Fruit fly (Drosophila melanogaster) whole organism, embryonic: ENCODE measurements around the gene CG16789.
A peak's percentile ranks its signal among the peaks of the same experiment; 100 is the strongest.

Experiments
- Adf1 ChIP-seq: fragments of 200-800 bp; sonication (Bioruptor generic); IDR thresholded peaks from 2 replicates; pipeline ENCODE4 v1.3.6; 2022; ENCODE audit warnings: missing biosample characterization, missing genetic modification characterization
- Awh ChIP-seq: fragments of 200-800 bp; sonication (Bioruptor generic); IDR thresholded peaks from 2 replicates; pipeline ENCODE4, ENCODE4 v1.3.6; 2022; ENCODE audit warnings: missing biosample characterization, missing genetic modification characterization
- CG10654 ChIP-seq: fragments of 200-800 bp; sonication (Bioruptor generic); optimal IDR thresholded peaks from 2 replicates; lab custom pipeline; 2016; ENCODE audit warnings: missing biosample characterization, missing genetic modification characterization
- CG11696 ChIP-seq: fragments of 200-800 bp; sonication (Bioruptor generic); IDR thresholded peaks from 2 replicates; pipeline ENCODE4 v1.3.6; 2022; ENCODE audit warnings: missing biosample characterization, missing genetic modification characterization
- CG12155 ChIP-seq: fragments of 200-800 bp; sonication (Bioruptor generic); optimal IDR thresholded peaks from 3 replicates; lab custom pipeline; 2016; ENCODE audit warnings: missing biosample characterization, missing genetic modification characterization
- CG12219 ChIP-seq: fragments of 200-800 bp; sonication (Bioruptor generic); optimal IDR thresholded peaks from 3 replicates; lab custom pipeline; 2018; ENCODE audit warnings: missing biosample characterization, mild to moderate bottlenecking, missing genetic modification characterization
- CG12299 ChIP-seq: fragments of 200-800 bp; sonication (Bioruptor generic); optimal IDR thresholded peaks from 2 replicates; lab custom pipeline; 2018; ENCODE audit warnings: missing biosample characterization, mild to moderate bottlenecking, missing genetic modification characterization
- CG15011 ChIP-seq: fragments of 200-800 bp; sonication (Bioruptor generic); optimal IDR thresholded peaks from 3 replicates; lab custom pipeline; 2018; ENCODE audit warnings: missing biosample characterization, mild to moderate bottlenecking, missing genetic modification characterization
- CG17361 ChIP-seq: fragments of 200-800 bp; sonication (Bioruptor generic); IDR thresholded peaks from 3 replicates; pipeline ENCODE4 v1.3.6; 2022; ENCODE audit warnings: missing biosample characterization, missing genetic modification characterization
- CG18599 ChIP-seq: fragments of 200-800 bp; sonication (Bioruptor generic); optimal IDR thresholded peaks from 3 replicates; lab custom pipeline; 2017; ENCODE audit warnings: missing biosample characterization, missing genetic modification characterization, mild to moderate bottlenecking, moderate library complexity, missing genetic modification reagents
- CG18619 ChIP-seq: fragments of 200-800 bp; sonication (Bioruptor generic); optimal IDR thresholded peaks from 3 replicates; lab custom pipeline; 2017; ENCODE audit warnings: missing biosample characterization, mild to moderate bottlenecking, missing genetic modification characterization
- CG2120 ChIP-seq: fragments of 200-800 bp; sonication (Bioruptor generic); optimal IDR thresholded peaks from 3 replicates; lab custom pipeline; 2016; ENCODE audit warnings: missing biosample characterization, missing genetic modification characterization
- CG2202 ChIP-seq: fragments of 200-800 bp; sonication (Bioruptor generic); optimal IDR thresholded peaks from 2 replicates; lab custom pipeline; 2018; ENCODE audit warnings: missing biosample characterization, mild to moderate bottlenecking, missing genetic modification characterization
- CG30020 ChIP-seq: fragments of 200-800 bp; optimal IDR thresholded peaks from 2 replicates; lab custom pipeline; 2019; ENCODE audit warnings: missing biosample characterization, mild to moderate bottlenecking, missing genetic modification characterization, moderate library complexity
- CG32532 ChIP-seq: fragments of 200-800 bp; sonication (Bioruptor generic); IDR thresholded peaks from 2 replicates; pipeline ENCODE4 v1.3.6; 2022; ENCODE audit warnings: missing biosample characterization, missing genetic modification characterization
- CG3281 ChIP-seq: fragments of 200-800 bp; sonication (Bioruptor generic); optimal IDR thresholded peaks from 3 replicates; lab custom pipeline; 2017; ENCODE audit warnings: missing biosample characterization, mild to moderate bottlenecking, missing genetic modification characterization
- CG3838 ChIP-seq: fragments of 200-800 bp; sonication (Bioruptor generic); optimal IDR thresholded peaks from 3 replicates; lab custom pipeline; 2016; ENCODE audit warnings: missing biosample characterization, missing genetic modification characterization
- CG3847 ChIP-seq: fragments of 200-800 bp; sonication (Bioruptor generic); IDR thresholded peaks from 2 replicates; pipeline ENCODE4 v1.3.6; 2022; ENCODE audit warnings: missing biosample characterization, missing genetic modification characterization
- CG4360 ChIP-seq: fragments of 200-800 bp; sonication (Bioruptor generic); IDR thresholded peaks from 2 replicates; pipeline ENCODE4 v1.3.6; 2022; ENCODE audit warnings: missing biosample characterization, missing genetic modification characterization
- CG43689 ChIP-seq: fragments of 200-800 bp; sonication (Bioruptor generic); IDR thresholded peaks from 2 replicates; pipeline ENCODE4 v1.3.6; 2022; ENCODE audit warnings: missing biosample characterization, missing genetic modification characterization
- CG6175 ChIP-seq: fragments of 200-800 bp; sonication (Bioruptor generic); IDR thresholded peaks from 3 replicates; pipeline ENCODE4 v1.3.6; 2022; ENCODE audit warnings: missing biosample characterization, missing genetic modification characterization
- CG6654 ChIP-seq: fragments of 200-800 bp; sonication (Bioruptor generic); optimal IDR thresholded peaks from 2 replicates; lab custom pipeline; 2017; ENCODE audit warnings: missing biosample characterization, mild to moderate bottlenecking, missing genetic modification characterization
- CG7556 ChIP-seq: fragments of 200-800 bp; sonication (Bioruptor generic); optimal IDR thresholded peaks from 2 replicates; lab custom pipeline; 2017; ENCODE audit warnings: missing biosample characterization, mild to moderate bottlenecking, missing genetic modification characterization
- CG7928 ChIP-seq: fragments of 200-800 bp; sonication (Bioruptor generic); optimal IDR thresholded peaks from 2 replicates; lab custom pipeline; 2017; ENCODE audit warnings: missing biosample characterization, mild to moderate bottlenecking, missing genetic modification characterization
- CG8924 ChIP-seq: fragments of 200-800 bp; optimal IDR thresholded peaks from 3 replicates; lab custom pipeline; 2019; ENCODE audit warnings: missing biosample characterization, mild to moderate bottlenecking, missing genetic modification characterization, moderate library complexity
- CG9817 ChIP-seq: fragments of 200-800 bp; sonication (Bioruptor generic); optimal IDR thresholded peaks from 2 replicates; lab custom pipeline; 2018; ENCODE audit warnings: missing biosample characterization, mild to moderate bottlenecking, missing genetic modification characterization, moderate library complexity
- CTCF ChIP-seq: fragments of 200-800 bp; sonication (Bioruptor generic); optimal IDR thresholded peaks from 2 replicates; lab custom pipeline; 2017; ENCODE audit warnings: missing biosample characterization, mild to moderate bottlenecking, missing genetic modification characterization, moderate library complexity
- Dad ChIP-seq: fragments of 200-800 bp; sonication (Bioruptor generic); optimal IDR thresholded peaks from 3 replicates; lab custom pipeline; 2016; ENCODE audit warnings: missing biosample characterization, missing genetic modification characterization
- Fer3 ChIP-seq: fragments of 200-800 bp; sonication (Bioruptor generic); optimal IDR thresholded peaks from 2 replicates; lab custom pipeline; 2018; ENCODE audit warnings: missing biosample characterization, mild to moderate bottlenecking, missing genetic modification characterization, moderate library complexity
- Hsf ChIP-seq: fragments of 200-800 bp; sonication (Bioruptor generic); optimal IDR thresholded peaks from 3 replicates; lab custom pipeline; 2016; ENCODE audit warnings: missing biosample characterization, missing genetic modification characterization
- MBD-R2 ChIP-seq: fragments of 200-800 bp; sonication (Bioruptor generic); IDR thresholded peaks from 2 replicates; pipeline ENCODE4 v1.3.6; 2022; ENCODE audit warnings: missing biosample characterization, missing genetic modification characterization
- Med ChIP-seq: fragments of 200-800 bp; sonication (Bioruptor generic); peaks from one replicate; lab custom pipeline; 2016; ENCODE audit warnings: missing biosample characterization, missing genetic modification characterization, mild to moderate bottlenecking, inconsistent platforms, moderate library complexity
- Nf-YB ChIP-seq: fragments of 200-800 bp; sonication (Bioruptor generic); optimal IDR thresholded peaks from 3 replicates; lab custom pipeline; 2019; ENCODE audit warnings: missing biosample characterization, mild to moderate bottlenecking, missing genetic modification characterization, moderate library complexity
- Optix ChIP-seq: fragments of 200-800 bp; sonication (Bioruptor generic); IDR thresholded peaks from 3 replicates; pipeline ENCODE4 v1.3.6; 2022; ENCODE audit warnings: missing biosample characterization, missing genetic modification characterization
- PHDP ChIP-seq: fragments of 200-800 bp; sonication (Bioruptor generic); optimal IDR thresholded peaks from 3 replicates; lab custom pipeline; 2018; ENCODE audit warnings: missing biosample characterization, mild to moderate bottlenecking, missing genetic modification characterization, moderate library complexity
- Poxn ChIP-seq: fragments of 200-800 bp; sonication (Bioruptor generic); IDR thresholded peaks from 2 replicates; pipeline ENCODE4 v1.3.6; 2022; ENCODE audit warnings: missing biosample characterization, missing genetic modification characterization
- Sox102F ChIP-seq: fragments of 200-800 bp; sonication (Bioruptor generic); optimal IDR thresholded peaks from 2 replicates; lab custom pipeline; 2018; ENCODE audit warnings: missing biosample characterization, mild to moderate bottlenecking, missing genetic modification characterization, moderate library complexity
- Trl ChIP-seq, 3 experiments: fragments of >200 bp in 2 of 3; fragments of 200-800 bp in 1 of 3; sonication (Bioruptor generic) in 1 of 3; optimal IDR thresholded peaks; 2 replicates in 1 of 3; 3 replicates in 2 of 3; lab custom pipeline; 2016 to 2017; ENCODE audit warnings: missing biosample characterization in 1 of 3, missing genetic modification characterization in 1 of 3
- cwo ChIP-seq: fragments of 200-800 bp; sonication (Bioruptor generic); optimal IDR thresholded peaks from 3 replicates; lab custom pipeline; 2017; ENCODE audit warnings: missing biosample characterization, missing genetic modification characterization, mild to moderate bottlenecking, moderate library complexity, missing genetic modification reagents
- danr ChIP-seq: fragments of 200-800 bp; sonication (Bioruptor generic); IDR thresholded peaks from 2 replicates; pipeline ENCODE4 v1.3.6; 2022; ENCODE audit warnings: missing biosample characterization, missing genetic modification characterization
- dm ChIP-seq: fragments of 200-800 bp; sonication (Bioruptor generic); optimal IDR thresholded peaks from 3 replicates; lab custom pipeline; 2016; ENCODE audit warnings: missing biosample characterization, missing genetic modification characterization
- ewg ChIP-seq: fragments of 200-800 bp; sonication (Bioruptor generic); optimal IDR thresholded peaks from 3 replicates; lab custom pipeline; 2017; ENCODE audit warnings: mild to moderate bottlenecking, missing biosample characterization, missing genetic modification reagents, missing genetic modification characterization
- eyg ChIP-seq: fragments of 200-800 bp; sonication (Bioruptor generic); optimal IDR thresholded peaks from 3 replicates; lab custom pipeline; 2016; ENCODE audit warnings: missing biosample characterization, missing genetic modification characterization
- fru ChIP-seq: fragments of >200 bp; optimal IDR thresholded peaks from 2 replicates; lab custom pipeline; 2017
- grau ChIP-seq: fragments of 200-800 bp; optimal IDR thresholded peaks from 3 replicates; lab custom pipeline; 2019; ENCODE audit warnings: missing biosample characterization, mild to moderate bottlenecking, missing genetic modification characterization, moderate library complexity
- nerfin-2 ChIP-seq: fragments of 200-800 bp; sonication (Bioruptor generic); IDR thresholded peaks from 2 replicates; pipeline ENCODE4 v1.3.6; 2022; ENCODE audit warnings: missing biosample characterization, missing genetic modification characterization; ENCODE audit not compliant: partially characterized antibody
- rib ChIP-seq: fragments of 200-800 bp; sonication (Bioruptor generic); IDR thresholded peaks from 2 replicates; pipeline ENCODE4 v1.3.6; 2022; ENCODE audit warnings: missing biosample characterization, missing genetic modification characterization
- salm ChIP-seq: fragments of 200-800 bp; sonication (Bioruptor generic); optimal IDR thresholded peaks from 2 replicates; lab custom pipeline; 2018; ENCODE audit warnings: missing biosample characterization, mild to moderate bottlenecking, missing genetic modification characterization
- sc ChIP-seq, 3 experiments: fragments of >200 bp in 2 of 3; fragments of 200-800 bp in 1 of 3; sonication (Bioruptor generic) in 1 of 3; optimal IDR thresholded peaks; 2 replicates in 2 of 3; 3 replicates in 1 of 3; lab custom pipeline; 2017; ENCODE audit warnings: mild to moderate bottlenecking in 1 of 3, missing biosample characterization in 1 of 3, missing genetic modification characterization in 1 of 3, missing genetic modification reagents in 1 of 3
- sens ChIP-seq: fragments of 200-800 bp; sonication (Bioruptor generic); peaks from one replicate; lab custom pipeline; 2016; ENCODE audit warnings: missing biosample characterization, missing genetic modification characterization
- seq ChIP-seq: fragments of 200-800 bp; sonication (Bioruptor generic); IDR thresholded peaks from 2 replicates; pipeline ENCODE4 v1.3.6; 2022; ENCODE audit warnings: missing biosample characterization, missing genetic modification characterization
- so ChIP-seq: fragments of 200-800 bp; sonication (Bioruptor generic); IDR thresholded peaks from 3 replicates; pipeline ENCODE4 v1.3.6; 2022; ENCODE audit warnings: missing biosample characterization, missing genetic modification characterization
- zen2 ChIP-seq: fragments of 200-800 bp; sonication (Bioruptor generic); IDR thresholded peaks from 3 replicates; pipeline ENCODE4 v1.3.6; 2022; ENCODE audit warnings: missing biosample characterization, missing genetic modification characterization; ENCODE audit not compliant: partially characterized antibody

CG16789 gene

dm6 chr3R:9529913-9530312 is 36.1 kb upstream of the CG16789 start (continued):
- TF ChIP-seq ewg (GFP tag; lab: Kevin White, UChicago) (no peak), PHDP (tag; lab: Kevin White, UChicago) (peak; percentile 1), Poxn (GFP tag; lab: Robert Waterston, UW) (no peak), CG15011 (GFP tag; lab: Kevin White, UChicago) (no peak), Dad (no peak), danr (GFP tag; lab: Robert Waterston, UW) (no peak), eyg (GFP tag; lab: Kevin White, UChicago) (no peak), so (GFP tag; lab: Robert Waterston, UW) (no peak; the same call in 2 of the 3 replicates), Med (peak; percentile 74), CG4360 (GFP tag; lab: Robert Waterston, UW) (no peak), Nf-YB (GFP tag; lab: Kevin White, UChicago) (peak; percentile 14), CG2202 (tag; lab: Kevin White, UChicago) (no peak), CG2120 (GFP tag; lab: Kevin White, UChicago) (no peak), salm (tag; lab: Kevin White, UChicago) (no peak), CG12155 (GFP tag; lab: Kevin White, UChicago) (no peak), Awh (no peak), CG18619 (GFP tag; lab: Kevin White, UChicago) (no peak), CG12219 (GFP tag; lab: Kevin White, UChicago) (peak; percentile 12), Trl (optimal IDR thresholded peaks at IDR 0.05; lab: Kevin White, UChicago) (no peak), Trl (GFP tag; optimal IDR thresholded peaks at IDR 0.05; lab: Kevin White, UChicago) (no peak), CG3281 (peak; percentile 7), sens (GFP tag; lab: Kevin White, UChicago) (peak; percentile 37), CG7928 (GFP tag; lab: Kevin White, UChicago) (no peak), dm (GFP tag; lab: Kevin White, UChicago) (no peak), CG6175 (GFP tag; lab: Robert Waterston, UW) (no peak), nerfin-2 (GFP tag; lab: Robert Waterston, UW) (no peak), CG10654 (GFP tag; lab: Kevin White, UChicago) (no peak), CG9817 (tag; lab: Kevin White, UChicago) (no peak), CG30020 (tag; lab: Kevin White, UChicago) (no peak), fru (lab: Kevin White, UChicago) (no peak), Fer3 (tag; lab: Kevin White, UChicago) (no peak), grau (tag; lab: Kevin White, UChicago) (no peak), CG43689 (GFP tag; lab: Robert Waterston, UW) (no peak), CG32532 (GFP tag; lab: Robert Waterston, UW) (no peak), CG18599 (GFP tag; lab: Kevin White, UChicago) (no peak), CG3847 (GFP tag; lab: Robert Waterston, UW) (no peak), cwo (GFP tag; lab: Kevin White, UChicago) (peak; percentile 51), MBD-R2 (GFP tag; lab: Robert Waterston, UW) (no peak), seq (GFP tag; lab: Robert Waterston, UW) (no peak), CG3838 (no peak), CG17361 (GFP tag; lab: Robert Waterston, UW) (no peak), Optix (GFP tag; lab: Robert Waterston, UW) (no peak), Adf1 (GFP tag; lab: Robert Waterston, UW) (no peak), Hsf (GFP tag; lab: Kevin White, UChicago) (no peak), CTCF (GFP tag; lab: Kevin White, UChicago) (no peak), CG11696 (GFP tag; lab: Robert Waterston, UW) (no peak), CG12299 (no peak), zen2 (no peak), CG6654 (GFP tag; lab: Kevin White, UChicago) (no peak), rib (no peak), Sox102F (GFP tag; lab: Kevin White, UChicago) (no peak), CG8924 (tag; lab: Kevin White, UChicago) (no peak), sc (optimal IDR thresholded peaks at IDR 0.05; lab: Kevin White, UChicago) (no peak), sc (GFP tag; optimal IDR thresholded peaks at IDR 0.05; lab: Kevin White, UChicago) (no peak), CG7556 (GFP tag; lab: Kevin White, UChicago) (no peak)
